Fruit fly (Drosophila melanogaster): ENCODE measurements around the gene CG14562.

CG14562 gene

dm6 chr3L:21894774-21895173 is 47.2 kb upstream of the CG14562 start (continued):
- no peak for TF ChIP-seq pdm3 (GFP tag; optimal IDR thresholded peaks at IDR 0.05)
- peak; percentile 65 for TF ChIP-seq Eip75B (GFP tag; optimal IDR thresholded peaks at IDR 0.05)
- peak; percentile 18 for TF ChIP-seq Blimp-1 (GFP tag; optimal IDR thresholded peaks at IDR 0.05)
- TF ChIP-seq OdsH (GFP tag; optimal IDR thresholded peaks at IDR 0.05) = no peak
- TF ChIP-seq CG32006 (GFP tag; optimal IDR thresholded peaks at IDR 0.05) = no peak
- peak; percentile 15 for TF ChIP-seq CG3032 (tag; optimal IDR thresholded peaks at IDR 0.05)
- no peak for TF ChIP-seq CG10631 (GFP tag; optimal IDR thresholded peaks at IDR 0.05)
- peak; percentile 11 for TF ChIP-seq CG9139 (GFP tag; optimal IDR thresholded peaks at IDR 0.05)
- peak; percentile 7 for TF ChIP-seq CG6276 (GFP tag; optimal IDR thresholded peaks at IDR 0.05)
- no peak for TF ChIP-seq esn (GFP tag; optimal IDR thresholded peaks at IDR 0.05)
- peak; percentile 75 for TF ChIP-seq CG6163 (GFP tag; IDR thresholded peaks at IDR 0.05)
- TF ChIP-seq Met (GFP tag; optimal IDR thresholded peaks at IDR 0.05) = peak; percentile 60
- peak; percentile 9 for TF ChIP-seq topi (GFP tag; optimal IDR thresholded peaks at IDR 0.05)
- TF ChIP-seq CG11762 (GFP tag; optimal IDR thresholded peaks at IDR 0.05; ENCODE audit: insufficient read depth) = no peak
- TF ChIP-seq CG11902 (GFP tag; optimal IDR thresholded peaks at IDR 0.05) = no peak
- peak; percentile 43 for TF ChIP-seq vri (GFP tag; optimal IDR thresholded peaks at IDR 0.05)
- no peak for TF ChIP-seq CG6792 (GFP tag; optimal IDR thresholded peaks at IDR 0.05)
- TF ChIP-seq Hr39 (GFP tag; optimal IDR thresholded peaks at IDR 0.05) = no peak
- TF ChIP-seq CG10669 (GFP tag; optimal IDR thresholded peaks at IDR 0.05) = peak; percentile 0
- peak; percentile 88 for TF ChIP-seq Lpt (GFP tag; optimal IDR thresholded peaks at IDR 0.05)
- TF ChIP-seq fd59A (GFP tag; optimal IDR thresholded peaks at IDR 0.05) = no peak
- peak; percentile 69 for TF ChIP-seq dsx (GFP tag; optimal IDR thresholded peaks at IDR 0.05; ENCODE audit: poor library complexity, severe bottlenecking)
- TF ChIP-seq CG8632 (GFP tag; optimal IDR thresholded peaks at IDR 0.05) = peak; percentile 5
- peak; percentile 90 for TF ChIP-seq Eip78C (GFP tag)
- TF ChIP-seq achi (GFP tag; optimal IDR thresholded peaks at IDR 0.05) = no peak
- peak; percentile 94 for TF ChIP-seq svp (GFP tag)
- no peak for TF ChIP-seq Hr38 (GFP tag; optimal IDR thresholded peaks at IDR 0.05)
- TF ChIP-seq CG8319 (GFP tag; optimal IDR thresholded peaks at IDR 0.05) = no peak
- peak; percentile 29 for TF ChIP-seq dac (GFP tag; optimal IDR thresholded peaks at IDR 0.05)

- TF ChIP-seq spab (GFP tag; optimal IDR thresholded peaks at IDR 0.05) (no peak), Sox14 (GFP tag; optimal IDR thresholded peaks at IDR 0.05) (no peak), CG3919 (GFP tag; optimal IDR thresholded peaks at IDR 0.05) (no peak), CG6792 (GFP tag; optimal IDR thresholded peaks at IDR 0.05) (no peak), CG8319 (GFP tag; optimal IDR thresholded peaks at IDR 0.05) (no peak), Gug (GFP tag; IDR thresholded peaks at IDR 0.05) (no peak), CG8119 (GFP tag; IDR thresholded peaks at IDR 0.05) (peak; percentile 28; the same call in 1 of the 3 replicates), Eip75B (GFP tag; optimal IDR thresholded peaks at IDR 0.05) (no peak), CG6163 (GFP tag; IDR thresholded peaks at IDR 0.05) (peak; percentile 67), Blimp-1 (GFP tag; optimal IDR thresholded peaks at IDR 0.05) (no peak), eg (GFP tag; IDR thresholded peaks at IDR 0.05) (0 out of 3 replicates have a peak, but pooled peaks have one; percentile 29), CG32006 (GFP tag; optimal IDR thresholded peaks at IDR 0.05) (peak; percentile 5), CG10631 (GFP tag; optimal IDR thresholded peaks at IDR 0.05) (no peak), CG34406 (GFP tag; optimal IDR thresholded peaks at IDR 0.05) (no peak), Eip93F (GFP tag; optimal IDR thresholded peaks at IDR 0.05) (no peak), CG9139 (GFP tag; optimal IDR thresholded peaks at IDR 0.05) (no peak), Ets21C (GFP tag; optimal IDR thresholded peaks at IDR 0.05) (no peak), CG6854 (GFP tag; optimal IDR thresholded peaks at IDR 0.05) (no peak), Ets96B (tag; optimal IDR thresholded peaks at IDR 0.05) (no peak), ss (GFP tag; optimal IDR thresholded peaks at IDR 0.05) (no peak), dac (GFP tag; optimal IDR thresholded peaks at IDR 0.05) (no peak), Lpt (GFP tag; optimal IDR thresholded peaks at IDR 0.05) (peak; percentile 83), CG6276 (GFP tag; optimal IDR thresholded peaks at IDR 0.05) (peak; percentile 63), Smox (GFP tag; optimal IDR thresholded peaks at IDR 0.05) (no peak), net (GFP tag; optimal IDR thresholded peaks at IDR 0.05) (no peak), CG11902 (GFP tag; optimal IDR thresholded peaks at IDR 0.05) (no peak), pdm3 (GFP tag; optimal IDR thresholded peaks at IDR 0.05) (no peak), svp (GFP tag) (no peak), lz (GFP tag; optimal IDR thresholded peaks at IDR 0.05) (no peak)
These were observed 45.8 kb upstream of the CG14562 start for dm6 chr3L:21896217-21896616.
